Fruit fly (Drosophila melanogaster): Measurements from ENCODE around the gene bel.

bel gene

DNA sequence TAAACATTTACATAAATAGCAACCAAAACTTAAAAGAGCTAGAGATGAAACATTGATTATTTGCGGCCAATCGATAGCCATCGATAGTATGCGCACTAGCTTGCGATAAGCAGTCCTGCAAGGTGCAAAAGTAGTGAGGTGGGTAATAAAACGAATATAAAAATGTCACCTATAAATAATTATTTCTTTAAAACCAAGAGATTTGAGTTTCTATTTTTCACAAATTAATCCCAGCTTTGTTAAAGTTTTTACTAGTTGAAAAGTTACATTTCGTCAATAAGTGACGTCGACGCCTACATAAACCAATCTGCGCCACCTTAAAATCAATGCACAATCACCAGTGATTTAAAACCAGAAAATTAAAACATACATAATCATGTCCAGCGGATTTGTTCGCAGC lies 9.8 kb downstream of the bel start, which contains the start of the genes Mkk4 and SLIRP2 (continued):
- TF ChIP-seq gfzf (GFP tag; optimal IDR thresholded peaks at IDR 0.05) (peak; percentile 45), CG13624 (GFP tag; optimal IDR thresholded peaks at IDR 0.05) (peak; percentile 99), CG30431 (GFP tag; optimal IDR thresholded peaks at IDR 0.05) (peak; percentile 99), pb (GFP tag; optimal IDR thresholded peaks at IDR 0.05) (peak; percentile 98), CG9876 (GFP tag; optimal IDR thresholded peaks at IDR 0.05) (peak; percentile 97), Pdp1 (GFP tag; optimal IDR thresholded peaks at IDR 0.05) (peak; percentile 99), Abd-B (GFP tag; optimal IDR thresholded peaks at IDR 0.05) (peak; percentile 99), sr (GFP tag; IDR thresholded peaks at IDR 0.05) (peak; percentile 95), Dll (GFP tag; IDR thresholded peaks at IDR 0.05; ENCODE audit: partially characterized antibody) (peak; percentile 89), kay (GFP tag; optimal IDR thresholded peaks at IDR 0.05) (peak; percentile 98), D19A (tag; optimal IDR thresholded peaks at IDR 0.05) (peak; percentile 96), zen (tag; optimal IDR thresholded peaks at IDR 0.05) (peak; percentile 99), sqz (GFP tag; optimal IDR thresholded peaks at IDR 0.05) (peak; percentile 96), CoRest (tag; optimal IDR thresholded peaks at IDR 0.05) (peak; percentile 99), her (GFP tag; optimal IDR thresholded peaks at IDR 0.05) (peak; percentile 96), CG9727 (GFP tag; optimal IDR thresholded peaks at IDR 0.05) (peak; percentile 99), rib (GFP tag; IDR thresholded peaks at IDR 0.05) (peak; percentile 99), amos (GFP tag; IDR thresholded peaks at IDR 0.05; ENCODE audit: partially characterized antibody) (peak; percentile 92), Elba2 (GFP tag; optimal IDR thresholded peaks at IDR 0.05) (peak; percentile 95), CG18764 (GFP tag; optimal IDR thresholded peaks at IDR 0.05) (peak; percentile 98), Hr78 (GFP tag; optimal IDR thresholded peaks at IDR 0.05) (peak in 1 of 2 experiments; percentile 92), CG12659 (GFP tag; optimal IDR thresholded peaks at IDR 0.05) (peak; percentile 99), CG8478 (optimal IDR thresholded peaks at IDR 0.05) (no peak), CG7786 (GFP tag; optimal IDR thresholded peaks at IDR 0.05) (peak; percentile 99), pnt (GFP tag; optimal IDR thresholded peaks at IDR 0.05) (peak; percentile 98), bab2 (GFP tag; optimal IDR thresholded peaks at IDR 0.05) (peak; percentile 99), CG32767 (GFP tag; IDR thresholded peaks at IDR 0.05) (peak; percentile 99), dan (GFP tag; IDR thresholded peaks at IDR 0.05) (peak; percentile 94), bsh (GFP tag; optimal IDR thresholded peaks at IDR 0.05) (peak; percentile 95 to 99), sc (optimal IDR thresholded peaks at IDR 0.05) (no peak), sc (GFP tag; optimal IDR thresholded peaks at IDR 0.05) (peak; percentile 98), tll (GFP tag; optimal IDR thresholded peaks at IDR 0.05) (peak; percentile 71 to 88), CG6654 (GFP tag; optimal IDR thresholded peaks at IDR 0.05) (peak; percentile 92), dysf (GFP tag; IDR thresholded peaks at IDR 0.05) (peak; percentile 99), Atf6 (GFP tag; IDR thresholded peaks at IDR 0.05) (peak; percentile 99), MTF-1 (GFP tag; optimal IDR thresholded peaks at IDR 0.05; ENCODE audit: borderline replicate concordance) (peak; percentile 97), fd64A (GFP tag; optimal IDR thresholded peaks at IDR 0.05) (peak; percentile 92), Rx (GFP tag; IDR thresholded peaks at IDR 0.05) (peak; percentile 97), zen2 (GFP tag; IDR thresholded peaks at IDR 0.05; ENCODE audit: partially characterized antibody) (peak; percentile 66; the same call in 2 of the 3 replicates), ems (GFP tag; optimal IDR thresholded peaks at IDR 0.05) (peak; percentile 97), CG13894 (tag; optimal IDR thresholded peaks at IDR 0.05) (peak; percentile 98), Dref (GFP tag; IDR thresholded peaks at IDR 0.05) (peak; percentile 87), lola (GFP tag; optimal IDR thresholded peaks at IDR 0.05) (peak in 1 of 3 experiments; percentile 99), CG7963 (GFP tag; IDR thresholded peaks at IDR 0.05; ENCODE audit: partially characterized antibody) (peak; percentile 82), cg (GFP tag; optimal IDR thresholded peaks at IDR 0.05) (no peak), CG9215 (GFP tag; IDR thresholded peaks at IDR 0.05) (peak; percentile 98), Dfd (GFP tag; optimal IDR thresholded peaks at IDR 0.05) (peak in 1 of 2 experiments; percentile 49), Camta (GFP tag; optimal IDR thresholded peaks at IDR 0.05) (peak; percentile 99), hkb (optimal IDR thresholded peaks at IDR 0.05) (peak; percentile 69), hkb (GFP tag; IDR thresholded peaks at IDR 0.05) (peak; percentile 99)
